Worm (Caenorhabditis elegans) whole organism, midembryonic: Measurements from ENCODE around the gene F01G12.18.

Experiments used
- T22C8.4 ChIP-seq: fragments of 200-800 bp; sonication (Bioruptor generic); IDR thresholded peaks from 2 replicates; pipeline ENCODE4 v1.3.6; 2022; ENCODE audit warnings: missing genetic modification characterization, missing compliant biosample characterization
- klf-2 ChIP-seq: fragments of 200-800 bp; sonication (Bioruptor generic); conservative IDR thresholded peaks from 2 replicates; pipeline ENCODE4 v1.3.6; 2022; ENCODE audit warnings: missing genetic modification reagents, missing genetic modification characterization, missing compliant biosample characterization
- med-1 ChIP-seq: sonication (generic microtip); optimal IDR thresholded peaks from 2 replicates; lab custom pipeline; 2017; ENCODE audit warnings: missing genetic modification characterization, mild to moderate bottlenecking, missing compliant biosample characterization, antibody characterized with exemption, missing genetic modification reagents; ENCODE audit not compliant: insufficient read depth
- ref-1 ChIP-seq: fragments of 200-800 bp; sonication (Bioruptor generic); conservative IDR thresholded peaks from 2 replicates; pipeline ENCODE4 v1.3.6; 2022; ENCODE audit warnings: missing genetic modification reagents, missing genetic modification characterization, missing compliant biosample characterization
- tab-1 ChIP-seq: fragments of 200-800 bp; sonication (Bioruptor generic); IDR thresholded peaks from 2 replicates; pipeline ENCODE4 v1.3.6; 2022; ENCODE audit warnings: missing genetic modification characterization, missing compliant biosample characterization
- ztf-29 ChIP-seq: fragments of 200-800 bp; sonication (Bioruptor generic); IDR thresholded peaks from 2 replicates; pipeline ENCODE4 v1.3.6; 2022; ENCODE audit warnings: missing genetic modification reagents, missing genetic modification characterization, missing compliant biosample characterization

- TF ChIP-seq tab-1 (GFP tag; lab: Robert Waterston, UW) (no peak), T22C8.4 (no peak), ztf-29 (no peak), klf-2 (GFP tag; lab: Robert Waterston, UW) (no peak), med-1 (no peak), ref-1 (GFP tag; lab: Robert Waterston, UW) (no peak)
These were observed 15.2 kb downstream of the F01G12.18 start for ce11 chrX:16383084-16383483.
